Fruit fly (Drosophila melanogaster) whole organism, pupa: ENCODE data around the gene CG4041.

Experiments used
- CG10348 ChIP-seq: fragments of 200-800 bp; sonication (Bioruptor generic); IDR thresholded peaks from 2 replicates; pipeline ENCODE4 v1.3.6; 2022; ENCODE audit warnings: missing biosample characterization, missing genetic modification characterization
- CG12605 ChIP-seq: fragments of 200-800 bp; sonication (Bioruptor generic); IDR thresholded peaks from 2 replicates; pipeline ENCODE4 v1.3.6; 2022; ENCODE audit warnings: missing biosample characterization, missing genetic modification characterization
- CG13204 ChIP-seq: fragments of 200-800 bp; sonication (Bioruptor generic); optimal IDR thresholded peaks from 2 replicates; lab custom pipeline; 2018; ENCODE audit warnings: missing biosample characterization, mild to moderate bottlenecking, missing genetic modification characterization, moderate library complexity
- CG14655 ChIP-seq: fragments of 200-800 bp; sonication (Bioruptor generic); optimal IDR thresholded peaks from 3 replicates; lab custom pipeline; 2017; ENCODE audit warnings: mild to moderate bottlenecking, missing biosample characterization, missing genetic modification reagents, missing genetic modification characterization
- CG15710 ChIP-seq: fragments of 200-800 bp; sonication (Bioruptor generic); optimal IDR thresholded peaks from 2 replicates; lab custom pipeline; 2018; ENCODE audit warnings: missing biosample characterization, mild to moderate bottlenecking, missing genetic modification characterization, moderate library complexity
- CG17806 ChIP-seq: fragments of 200-800 bp; sonication (Bioruptor generic); optimal IDR thresholded peaks from 2 replicates; lab custom pipeline; 2018; ENCODE audit warnings: missing biosample characterization, mild to moderate bottlenecking, missing genetic modification characterization, moderate library complexity
- CG32121 ChIP-seq: fragments of 200-800 bp; sonication (Bioruptor generic); IDR thresholded peaks from 2 replicates; pipeline ENCODE4 v1.3.6; 2022; ENCODE audit warnings: missing biosample characterization, missing genetic modification characterization
- CG34367 ChIP-seq: fragments of 200-800 bp; sonication (Bioruptor generic); optimal IDR thresholded peaks from 2 replicates; lab custom pipeline; 2018; ENCODE audit warnings: missing biosample characterization, mild to moderate bottlenecking, missing genetic modification characterization
- CG4496 ChIP-seq: fragments of 200-800 bp; sonication (Bioruptor generic); IDR thresholded peaks from 3 replicates; pipeline ENCODE4 v1.3.6; 2022; ENCODE audit warnings: missing biosample characterization, missing genetic modification characterization
- CG8159 ChIP-seq: fragments of 200-800 bp; sonication (Bioruptor generic); optimal IDR thresholded peaks from 3 replicates; lab custom pipeline; 2018; ENCODE audit warnings: missing biosample characterization, mild to moderate bottlenecking, missing genetic modification characterization, moderate library complexity
- CG8301 ChIP-seq: fragments of 200-800 bp; sonication (Bioruptor generic); optimal IDR thresholded peaks from 2 replicates; lab custom pipeline; 2018; ENCODE audit warnings: missing biosample characterization, mild to moderate bottlenecking, missing genetic modification characterization
- CG9948 ChIP-seq: fragments of 200-800 bp; sonication (Bioruptor generic); optimal IDR thresholded peaks from 2 replicates; lab custom pipeline; 2018; ENCODE audit warnings: missing biosample characterization, mild to moderate bottlenecking, missing genetic modification characterization, moderate library complexity
- D1 ChIP-seq: fragments of 200-800 bp; sonication (Bioruptor generic); optimal IDR thresholded peaks from 2 replicates; lab custom pipeline; 2018; ENCODE audit warnings: missing biosample characterization, mild to moderate bottlenecking, missing genetic modification characterization, moderate library complexity
- EcR ChIP-seq: fragments of 200-800 bp; sonication (Bioruptor generic); optimal IDR thresholded peaks from 3 replicates; lab custom pipeline; 2019; ENCODE audit warnings: missing biosample characterization, missing genetic modification characterization, mild to moderate bottlenecking, moderate library complexity, missing genetic modification reagents
- Ets98B ChIP-seq: fragments of 200-800 bp; sonication (Bioruptor generic); IDR thresholded peaks from 2 replicates; pipeline ENCODE4 v1.3.6; 2022; ENCODE audit warnings: missing biosample characterization, missing genetic modification characterization
- Pif1A ChIP-seq: fragments of 200-800 bp; sonication (Bioruptor generic); optimal IDR thresholded peaks from 3 replicates; lab custom pipeline; 2016; ENCODE audit warnings: missing biosample characterization, missing genetic modification characterization
- Pif1B ChIP-seq: fragments of 200-800 bp; sonication (Bioruptor generic); optimal IDR thresholded peaks from 3 replicates; lab custom pipeline; 2016; ENCODE audit warnings: missing biosample characterization, missing genetic modification characterization
- Snoo ChIP-seq: fragments of 200-800 bp; sonication (Bioruptor generic); optimal IDR thresholded peaks from 3 replicates; lab custom pipeline; 2017; ENCODE audit warnings: missing biosample characterization, mild to moderate bottlenecking, missing genetic modification characterization, inconsistent platforms
- fd96Ca ChIP-seq: fragments of 200-800 bp; sonication (Bioruptor generic); IDR thresholded peaks from 3 replicates; pipeline ENCODE4 v1.3.6; 2022; ENCODE audit warnings: missing biosample characterization, missing genetic modification characterization
- gl ChIP-seq: fragments of 200-800 bp; sonication (Bioruptor generic); optimal IDR thresholded peaks from 2 replicates; lab custom pipeline; 2018; ENCODE audit warnings: missing biosample characterization, mild to moderate bottlenecking, missing genetic modification characterization
- rn ChIP-seq: fragments of 200-800 bp; sonication (Bioruptor generic); IDR thresholded peaks from 2 replicates; pipeline ENCODE4 v1.3.6; 2022; ENCODE audit warnings: missing biosample characterization, missing genetic modification characterization

CG4041 gene

dm6 chrX:4918228-4919022 is at the start of gene CG4041, which contains the start of gene Hgsnat:
Gene CG4041 (minus strand): TSS chrX:4918447.
Gene Hgsnat (plus strand): TSS chrX:4918730.
- no peak for TF ChIP-seq CG17806
- no peak for TF ChIP-seq CG8301 (tag; lab: Kevin White, UChicago)
- TF ChIP-seq CG12605 (GFP tag; lab: Robert Waterston, UW), result no peak
- TF ChIP-seq fd96Ca, result 0 out of 3 replicates have a peak, but pooled peaks have one; percentile 5
- TF ChIP-seq CG14655 (GFP tag; lab: Kevin White, UChicago), result peak; percentile 22
- TF ChIP-seq Snoo (tag; lab: Kevin White, UChicago), result no peak
- no peak for TF ChIP-seq CG13204
- no peak for TF ChIP-seq D1 (tag; lab: Kevin White, UChicago)
- TF ChIP-seq EcR, result peak; percentile 95
- no peak for TF ChIP-seq Pif1B (GFP tag; lab: Kevin White, UChicago)
- TF ChIP-seq rn (GFP tag; lab: Robert Waterston, UW), result no peak
- no peak for TF ChIP-seq Pif1A (GFP tag; lab: Kevin White, UChicago)
- no peak for TF ChIP-seq CG4496 (GFP tag; lab: Robert Waterston, UW)
- TF ChIP-seq gl, result no peak
- TF ChIP-seq CG34367, result no peak
- TF ChIP-seq CG8159 (tag; lab: Kevin White, UChicago), result peak; percentile 12
- TF ChIP-seq CG32121 (GFP tag; lab: Robert Waterston, UW), result no peak
- no peak for TF ChIP-seq CG9948
- no peak for TF ChIP-seq CG10348
- no peak for TF ChIP-seq CG15710 (tag; lab: Kevin White, UChicago)
- no peak for TF ChIP-seq Ets98B (GFP tag; lab: Robert Waterston, UW)

- TF ChIP-seq Ets98B (GFP tag; lab: Robert Waterston, UW) (peak; percentile 75), EcR (no peak), CG14655 (GFP tag; lab: Kevin White, UChicago) (peak; percentile 54), CG9948 (peak; percentile 29), CG8159 (tag; lab: Kevin White, UChicago) (no peak), Pif1A (GFP tag; lab: Kevin White, UChicago) (peak; percentile 71), fd96Ca (peak; percentile 77), CG12605 (GFP tag; lab: Robert Waterston, UW) (peak; percentile 44; the same call in 1 of the 2 replicates), CG4496 (GFP tag; lab: Robert Waterston, UW) (peak; percentile 64; the same call in 2 of the 3 replicates), CG13204 (no peak), Pif1B (GFP tag; lab: Kevin White, UChicago) (peak; percentile 50), gl (no peak), rn (GFP tag; lab: Robert Waterston, UW) (no peak), CG32121 (GFP tag; lab: Robert Waterston, UW) (peak; percentile 65), D1 (tag; lab: Kevin White, UChicago) (no peak), Snoo (tag; lab: Kevin White, UChicago) (no peak), CG10348 (no peak), CG15710 (tag; lab: Kevin White, UChicago) (peak; percentile 2), CG8301 (tag; lab: Kevin White, UChicago) (peak; percentile 54), CG17806 (no peak), CG34367 (no peak)
These were observed 47.4 kb upstream of the CG4041 start for dm6 chrX:4965673-4966072.

dm6 chrX:4962964-4963363 is 44.7 kb upstream of the CG4041 start:
- TF ChIP-seq CG10348, result no peak
- no peak for TF ChIP-seq rn (GFP tag; lab: Robert Waterston, UW)
- peak; percentile 67; the same call in 1 of the 3 replicates for TF ChIP-seq fd96Ca
- no peak for TF ChIP-seq CG13204
- no peak for TF ChIP-seq gl
- no peak for TF ChIP-seq CG8159 (tag; lab: Kevin White, UChicago)
- no peak for TF ChIP-seq CG17806
- peak; percentile 19 for TF ChIP-seq Pif1A (GFP tag; lab: Kevin White, UChicago)
- TF ChIP-seq Snoo (tag; lab: Kevin White, UChicago), result no peak
- TF ChIP-seq CG9948, result peak; percentile 18
- TF ChIP-seq CG12605 (GFP tag; lab: Robert Waterston, UW), result 0 out of 2 replicates have a peak, but pooled peaks have one; percentile 13
- TF ChIP-seq Ets98B (GFP tag; lab: Robert Waterston, UW), result peak; percentile 55
- no peak for TF ChIP-seq CG32121 (GFP tag; lab: Robert Waterston, UW)
- peak; percentile 63 for TF ChIP-seq CG8301 (tag; lab: Kevin White, UChicago)
- no peak for TF ChIP-seq CG15710 (tag; lab: Kevin White, UChicago)
- TF ChIP-seq Pif1B (GFP tag; lab: Kevin White, UChicago), result no peak
- no peak for TF ChIP-seq D1 (tag; lab: Kevin White, UChicago)
- TF ChIP-seq CG14655 (GFP tag; lab: Kevin White, UChicago), result peak; percentile 77
- no peak for TF ChIP-seq CG34367
- TF ChIP-seq EcR, result no peak
- TF ChIP-seq CG4496 (GFP tag; lab: Robert Waterston, UW), result 0 out of 3 replicates have a peak, but pooled peaks have one; percentile 25

dm6 chrX:4961028-4961427 is 42.8 kb upstream of the CG4041 start, which contains the start of gene CG15468:
Gene CG15468 (minus strand): TSS chrX:4961128.
- TF ChIP-seq CG10348 (no peak), Pif1B (GFP tag; lab: Kevin White, UChicago) (no peak), CG14655 (GFP tag; lab: Kevin White, UChicago) (no peak), CG8159 (tag; lab: Kevin White, UChicago) (no peak), D1 (tag; lab: Kevin White, UChicago) (no peak), CG12605 (GFP tag; lab: Robert Waterston, UW) (no peak), CG13204 (no peak), fd96Ca (no peak), CG4496 (GFP tag; lab: Robert Waterston, UW) (no peak), Pif1A (GFP tag; lab: Kevin White, UChicago) (no peak), EcR (no peak), Ets98B (GFP tag; lab: Robert Waterston, UW) (no peak), CG34367 (no peak), CG17806 (no peak), CG8301 (tag; lab: Kevin White, UChicago) (no peak), CG15710 (tag; lab: Kevin White, UChicago) (no peak), Snoo (tag; lab: Kevin White, UChicago) (no peak), CG9948 (no peak), rn (GFP tag; lab: Robert Waterston, UW) (no peak)
- TF ChIP-seq, all 21 proteins: peak for 0
